Worm (Caenorhabditis elegans): ENCODE data around the gene zig-6.

The zig-6 gene

DNA sequence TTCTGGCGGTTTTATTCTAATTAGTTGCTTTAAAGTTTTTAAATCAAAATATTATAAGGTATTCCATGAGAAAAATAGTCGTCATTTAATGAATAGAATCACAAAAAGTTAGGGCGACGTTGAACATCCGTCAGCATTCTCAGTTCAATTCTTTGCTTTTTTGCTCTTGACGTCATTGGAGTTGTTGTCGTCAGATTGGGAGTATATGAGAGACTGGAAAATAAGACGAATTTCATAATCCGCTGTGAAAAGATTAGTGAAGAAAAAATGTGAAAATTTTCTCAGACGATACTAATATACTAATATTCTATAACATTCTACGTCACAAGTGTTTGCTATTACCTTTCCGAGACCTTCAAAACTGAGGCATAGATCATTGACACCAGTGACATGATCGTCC is 37.5 kb downstream of the zig-6 start:
- TF ChIP-seq snpc-3.4 (tag; optimal IDR thresholded peaks at IDR 0.05) (no peak), Y56A3A.18 (GFP tag; IDR thresholded peaks at IDR 0.05) (no peak), nhr-27 (tag; optimal IDR thresholded peaks at IDR 0.05) (no peak), pbrm-1 (GFP tag; IDR thresholded peaks at IDR 0.05) (no peak), ceh-40 (GFP tag; IDR thresholded peaks at IDR 0.05) (no peak), ama-1 (optimal IDR thresholded peaks at IDR 0.05) (no peak), ama-1 (GFP tag; optimal IDR thresholded peaks at IDR 0.05) (no peak), lin-26 (GFP tag; IDR thresholded peaks at IDR 0.05) (no peak), snpc-1.3 (tag; optimal IDR thresholded peaks at IDR 0.05; ENCODE audit: insufficient read depth) (no peak), lin-40 (tag; optimal IDR thresholded peaks at IDR 0.05) (no peak), madf-3 (GFP tag; IDR thresholded peaks at IDR 0.05) (no peak), lsl-1 (GFP tag; optimal IDR thresholded peaks at IDR 0.05) (no peak), nfyb-1 (GFP tag; IDR thresholded peaks at IDR 0.05) (no peak), aptf-3 (GFP tag; IDR thresholded peaks at IDR 0.05) (no peak), bed-2 (GFP tag; IDR thresholded peaks at IDR 0.05) (no peak), ztf-3 (GFP tag; optimal IDR thresholded peaks at IDR 0.05) (no peak), lir-1 (GFP tag; conservative IDR thresholded peaks at IDR 0.05) (no peak), F33H1.4 (GFP tag; IDR thresholded peaks at IDR 0.05) (no peak), F52B5.7 (tag; optimal IDR thresholded peaks at IDR 0.05) (no peak), nfya-1 (tag; optimal IDR thresholded peaks at IDR 0.05; ENCODE audit: borderline replicate concordance, insufficient read depth) (no peak), egrh-3 (GFP tag; IDR thresholded peaks at IDR 0.05) (no peak)

ce11 chrX:5150389-5150788 is 38.5 kb downstream of the zig-6 start, which contains the start of gene dpy-8:
Gene dpy-8 (minus strand): TSS chrX:5150476.
- TF ChIP-seq aptf-2 (GFP tag; conservative IDR thresholded peaks at IDR 0.05) = no peak
- TF ChIP-seq F49E8.2 (tag; optimal IDR thresholded peaks at IDR 0.05; ENCODE audit: insufficient read depth) = no peak
- no peak for TF ChIP-seq nhr-27 (tag; optimal IDR thresholded peaks at IDR 0.05)
- TF ChIP-seq dox-1 (GFP tag; IDR thresholded peaks at IDR 0.05) = no peak
- TF ChIP-seq ztf-26 (tag; optimal IDR thresholded peaks at IDR 0.05) = no peak
- no peak for TF ChIP-seq ztf-22 (GFP tag; optimal IDR thresholded peaks at IDR 0.05)
- TF ChIP-seq F57A8.1 (GFP tag; optimal IDR thresholded peaks at IDR 0.05) = no peak
- no peak for TF ChIP-seq Y67H2A.10 (GFP tag; conservative IDR thresholded peaks at IDR 0.05)
- no peak for TF ChIP-seq ceh-100 (GFP tag; IDR thresholded peaks at IDR 0.05)
- TF ChIP-seq T26A5.8 (tag; optimal IDR thresholded peaks at IDR 0.05) = no peak
- TF ChIP-seq madf-8 (GFP tag; conservative IDR thresholded peaks at IDR 0.05) = no peak
- TF ChIP-seq ceh-58 (GFP tag; IDR thresholded peaks at IDR 0.05) = no peak
- TF ChIP-seq dpl-1 (GFP tag; optimal IDR thresholded peaks at IDR 0.05) = no peak
- TF ChIP-seq sdz-38 (tag; optimal IDR thresholded peaks at IDR 0.05) = no peak
- TF ChIP-seq tlf-1 (GFP tag; optimal IDR thresholded peaks at IDR 0.05) = no peak
- TF ChIP-seq egl-18 (GFP tag; IDR thresholded peaks at IDR 0.05) = no peak
- TF ChIP-seq B0261.1 (tag; optimal IDR thresholded peaks at IDR 0.05) = no peak
- TF ChIP-seq ztf-25 (GFP tag; IDR thresholded peaks at IDR 0.05) = no peak

ce11 chrX:5147918-5148317 is 41.0 kb downstream of the zig-6 start, which contains the start of gene C31H2.14:
Gene C31H2.14 (plus strand): TSS chrX:5148218.
- no peak for TF ChIP-seq nhr-80 (tag; optimal IDR thresholded peaks at IDR 0.05)
- TF ChIP-seq ztf-3 (GFP tag; optimal IDR thresholded peaks at IDR 0.05) = no peak
- no peak for TF ChIP-seq lir-1 (GFP tag; conservative IDR thresholded peaks at IDR 0.05)
